Worm (Caenorhabditis elegans) whole organism, L1 larva: ENCODE results near the gene F35A5.1.

Experiments
- Y116A8C.19 ChIP-seq: sonication (generic microtip); optimal IDR thresholded peaks from 2 replicates; lab custom pipeline; 2016; ENCODE audit warnings: missing compliant biosample characterization, missing genetic modification characterization, borderline replicate concordance
- alr-1 ChIP-seq: fragments of 200-800 bp; sonication (Bioruptor generic); optimal IDR thresholded peaks from 2 replicates; lab custom pipeline; 2018; ENCODE audit warnings: borderline replicate concordance, mild to moderate bottlenecking, missing genetic modification characterization, missing compliant biosample characterization
- ama-1 ChIP-seq: fragments of 150-350 bp; optimal IDR thresholded peaks from 2 replicates; lab custom pipeline; 2014
- ceh-8 ChIP-seq: fragments of 200-800 bp; sonication (Bioruptor generic); optimal IDR thresholded peaks from 2 replicates; lab custom pipeline; 2018; ENCODE audit warnings: mild to moderate bottlenecking, missing genetic modification characterization, moderate library complexity, missing compliant biosample characterization
- ceh-88 ChIP-seq: fragments of 200-800 bp; sonication (Bioruptor generic); IDR thresholded peaks from 2 replicates; pipeline ENCODE4 v1.3.6; 2022; ENCODE audit warnings: missing genetic modification characterization, missing compliant biosample characterization
- ceh-90 ChIP-seq: sonication (generic microtip); optimal IDR thresholded peaks from 2 replicates; lab custom pipeline; 2016; ENCODE audit warnings: missing genetic modification characterization, missing compliant biosample characterization
- ces-1 ChIP-seq: fragments of 150-350 bp; optimal IDR thresholded peaks from 2 replicates; lab custom pipeline; 2014; ENCODE audit warnings: missing biosample characterization, missing genetic modification reagents, missing genetic modification characterization
- efl-1 ChIP-seq, 4 experiments: fragments of 150-350 bp; optimal IDR thresholded peaks in 3 of 4; peaks in 1 of 4; 1 replicate in 1 of 4; 2 replicates in 3 of 4; lab custom pipeline; 2014; ENCODE audit warnings: missing biosample characterization in 2 of 4, missing genetic modification characterization in 2 of 4, missing genetic modification reagents in 2 of 4
- egl-27 ChIP-seq, 2 experiments: fragments of 150-350 bp in 1 of 2; sonication (generic microtip); optimal IDR thresholded peaks; 3 replicates each; lab custom pipeline; 2017 to 2018; ENCODE audit warnings: missing biosample characterization in 2 of 2, missing genetic modification characterization in 2 of 2, missing genetic modification reagents in 2 of 2
- elt-2 ChIP-seq: sonication (generic microtip); optimal IDR thresholded peaks from 2 replicates; lab custom pipeline; 2016; ENCODE audit warnings: missing genetic modification characterization, mild to moderate bottlenecking, inconsistent platforms, missing compliant biosample characterization, missing genetic modification reagents
- fkh-8 ChIP-seq: sonication (generic microtip); optimal IDR thresholded peaks from 2 replicates; lab custom pipeline; 2016; ENCODE audit warnings: mild to moderate bottlenecking, missing genetic modification characterization, missing compliant biosample characterization
- fos-1 ChIP-seq: fragments of 150-350 bp; optimal IDR thresholded peaks from 2 replicates; lab custom pipeline; 2014; ENCODE audit warnings: missing biosample characterization, missing genetic modification characterization
- hlh-4 ChIP-seq: sonication (generic microtip); optimal IDR thresholded peaks from 2 replicates; lab custom pipeline; 2016; ENCODE audit warnings: mild to moderate bottlenecking, missing genetic modification characterization, missing compliant biosample characterization
- lin-14 ChIP-seq: fragments of 200-800 bp; sonication (Bioruptor generic); optimal IDR thresholded peaks from 2 replicates; lab custom pipeline; 2018; ENCODE audit warnings: mild to moderate bottlenecking, missing genetic modification characterization, moderate library complexity, missing compliant biosample characterization
- lin-15B ChIP-seq: fragments of 150-350 bp; sonication (generic microtip); optimal IDR thresholded peaks from 3 replicates; lab custom pipeline; 2014; ENCODE audit warnings: missing biosample characterization, missing genetic modification characterization
- lin-35 ChIP-seq, 2 experiments: fragments of 150-350 bp; optimal IDR thresholded peaks; 2 replicates each; lab custom pipeline; 2014; ENCODE audit warnings: missing biosample characterization in 2 of 2, missing genetic modification characterization in 2 of 2, missing genetic modification reagents in 2 of 2
- lsy-2 ChIP-seq, 2 experiments: fragments of 150-350 bp; optimal IDR thresholded peaks; 2 replicates each; lab custom pipeline; 2014; ENCODE audit warnings: missing biosample characterization in 2 of 2, missing genetic modification characterization in 2 of 2
- mef-2 ChIP-seq: fragments of 150-350 bp; optimal IDR thresholded peaks from 2 replicates; lab custom pipeline; 2014; ENCODE audit warnings: missing biosample characterization, missing genetic modification characterization
- nhr-11 ChIP-seq: fragments of 150-350 bp; optimal IDR thresholded peaks from 2 replicates; lab custom pipeline; 2014; ENCODE audit warnings: missing biosample characterization, missing genetic modification characterization
- nhr-237 ChIP-seq: fragments of 150-350 bp; optimal IDR thresholded peaks from 2 replicates; lab custom pipeline; 2014; ENCODE audit warnings: missing biosample characterization, missing genetic modification characterization
- nhr-47 ChIP-seq: sonication (generic microtip); optimal IDR thresholded peaks from 2 replicates; lab custom pipeline; 2016; ENCODE audit warnings: mild to moderate bottlenecking, missing genetic modification characterization, moderate library complexity, missing compliant biosample characterization
- nhr-77 ChIP-seq: fragments of 150-350 bp; optimal IDR thresholded peaks from 2 replicates; lab custom pipeline; 2014; ENCODE audit warnings: missing biosample characterization, missing genetic modification characterization
- nhr-85 ChIP-seq: sonication (generic microtip); peaks from one replicate; lab custom pipeline; 2016; ENCODE audit warnings: missing genetic modification characterization, inconsistent platforms, missing compliant biosample characterization
- pqm-1 ChIP-seq: sonication (generic microtip); optimal IDR thresholded peaks from 3 replicates; lab custom pipeline; 2017; ENCODE audit warnings: missing biosample characterization, missing genetic modification characterization
- skn-1 ChIP-seq: fragments of 150-350 bp; optimal IDR thresholded peaks from 2 replicates; lab custom pipeline; 2014; ENCODE audit warnings: missing biosample characterization, missing genetic modification characterization
- snpc-4 ChIP-seq: fragments of 150-350 bp; optimal IDR thresholded peaks from 2 replicates; lab custom pipeline; 2014; ENCODE audit warnings: missing biosample characterization, missing genetic modification characterization
- snu-23 ChIP-seq: sonication (generic microtip); optimal IDR thresholded peaks from 2 replicates; lab custom pipeline; 2016; ENCODE audit warnings: missing genetic modification characterization, missing compliant biosample characterization
- sox-4 ChIP-seq: sonication (generic microtip); optimal IDR thresholded peaks from 2 replicates; lab custom pipeline; 2016; ENCODE audit warnings: missing genetic modification characterization, missing compliant biosample characterization
- sptf-1 ChIP-seq: fragments of 150-350 bp; optimal IDR thresholded peaks from 2 replicates; lab custom pipeline; 2014; ENCODE audit warnings: missing biosample characterization, missing genetic modification characterization
- tbx-2 ChIP-seq: sonication (generic microtip); optimal IDR thresholded peaks from 2 replicates; lab custom pipeline; 2016; ENCODE audit warnings: missing genetic modification characterization, missing compliant biosample characterization
- unc-30 ChIP-seq: sonication (generic microtip); optimal IDR thresholded peaks from 2 replicates; lab custom pipeline; 2017; ENCODE audit warnings: missing biosample characterization, missing genetic modification characterization
- unc-62 ChIP-seq: fragments of 150-350 bp; optimal IDR thresholded peaks from 2 replicates; lab custom pipeline; 2014; ENCODE audit warnings: missing biosample characterization, missing genetic modification reagents, missing genetic modification characterization
- unc-86 ChIP-seq: sonication (generic microtip); optimal IDR thresholded peaks from 2 replicates; lab custom pipeline; 2016; ENCODE audit warnings: missing genetic modification characterization, missing compliant biosample characterization
- zip-4 ChIP-seq: fragments of 200-800 bp; sonication (Bioruptor generic); optimal IDR thresholded peaks from 2 replicates; lab custom pipeline; 2018; ENCODE audit warnings: mild to moderate bottlenecking, missing genetic modification characterization, moderate library complexity, missing compliant biosample characterization

F35A5.1 gene

ce11 chrX:3788483-3788882 is 18.8 kb upstream of the F35A5.1 start (continued):
- TF ChIP-seq lsy-2 (tag; optimal IDR thresholded peaks at IDR 0.05; lab: Kevin White, UChicago) (peak; percentile 46 to 47), unc-86 (no peak)

DNA sequence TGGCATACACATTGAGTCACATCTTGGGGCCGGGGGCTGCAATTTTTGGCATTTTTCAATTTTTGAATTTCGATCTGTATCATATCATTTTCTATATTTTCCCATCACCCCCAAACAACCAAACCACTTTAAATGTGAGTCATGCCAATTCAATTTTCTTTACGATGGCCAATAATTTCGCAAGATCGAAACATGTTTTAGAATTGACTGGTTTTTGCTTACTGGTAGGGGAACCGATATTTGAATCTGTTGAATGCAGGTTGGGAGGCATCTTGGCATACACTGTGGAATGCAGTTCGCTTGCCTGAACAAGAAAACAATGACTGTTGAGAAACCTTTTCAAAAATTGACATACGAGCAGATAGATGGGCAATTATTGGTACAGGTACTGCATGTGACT is 16.2 kb upstream of the F35A5.1 start:
- TF ChIP-seq efl-1 (optimal IDR thresholded peaks at IDR 0.05; lab: Kevin White, UChicago): no peak
- peak in 1 of 2 experiments; percentile 71 for TF ChIP-seq efl-1 (GFP tag; optimal IDR thresholded peaks at IDR 0.05 in 1 of 2; lab: Kevin White, UChicago)
- no peak for TF ChIP-seq ceh-90 (tag; lab: Kevin White, UChicago)
- TF ChIP-seq ama-1 (lab: Kevin White, UChicago): no peak

DNA sequence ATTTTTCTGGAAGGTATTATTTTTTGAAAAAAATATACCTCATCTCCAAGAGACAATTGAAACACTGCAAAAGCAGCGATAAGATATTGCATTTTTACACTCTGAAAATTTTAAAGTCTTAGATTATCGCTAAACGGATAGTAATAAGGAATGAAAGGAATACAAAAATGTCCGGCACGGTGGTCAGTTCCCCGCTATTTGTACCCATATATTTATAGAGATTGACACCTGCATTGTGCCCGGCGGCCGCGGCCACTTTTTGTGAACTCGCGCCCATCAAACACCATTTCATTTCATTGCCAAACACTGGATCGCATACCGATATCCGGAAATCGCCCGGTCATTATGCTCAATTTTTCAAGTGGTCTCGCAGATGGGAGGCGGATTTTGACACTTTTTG is 14.6 kb upstream of the F35A5.1 start, which contains the start of gene idpp-5:
Gene idpp-5 (minus strand): TSS at position 101 of the 400 bp plus-strand sequence.
- TF ChIP-seq ceh-88 (GFP tag; lab: Robert Waterston, UW) (no peak), ces-1 (GFP tag; lab: Kevin White, UChicago) (no peak), hlh-4 (tag; lab: Kevin White, UChicago) (no peak), unc-30 (tag; lab: Kevin White, UChicago) (no peak), fkh-8 (tag; lab: Kevin White, UChicago) (no peak), fos-1 (tag; lab: Kevin White, UChicago) (no peak), pqm-1 (tag; lab: Kevin White, UChicago) (no peak), alr-1 (tag; lab: Kevin White, UChicago) (no peak)

ce11 chrX:3793389-3793788 is 13.9 kb upstream of the F35A5.1 start:
- TF ChIP-seq pqm-1 (tag; lab: Kevin White, UChicago): no peak
- peak; percentile 2 for TF ChIP-seq lin-14
- peak in 1 of 2 experiments; percentile 5 for TF ChIP-seq lin-35 (GFP tag; optimal IDR thresholded peaks at IDR 0.05; lab: Kevin White, UChicago)
- TF ChIP-seq snu-23 (GFP tag; lab: Kevin White, UChicago): peak; percentile 35

DNA sequence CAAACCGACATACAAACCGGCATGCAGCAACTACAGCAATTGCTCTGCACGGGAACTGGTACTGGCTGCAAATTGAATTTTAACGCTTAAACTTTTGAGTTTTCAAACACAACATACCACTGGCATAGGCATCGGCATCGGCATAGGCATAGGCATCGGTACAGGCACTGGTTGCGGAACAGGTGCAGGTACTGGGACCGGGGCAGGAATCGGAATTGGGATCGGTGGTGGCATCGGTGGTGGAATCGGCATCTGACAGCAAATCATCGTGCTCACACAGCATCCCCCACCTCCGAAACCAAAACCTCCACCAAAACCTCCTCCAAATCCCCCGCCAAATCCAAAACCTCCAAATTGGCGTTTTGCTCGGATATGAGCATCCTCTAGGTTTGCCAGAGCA is 13.1 kb upstream of the F35A5.1 start:
- TF ChIP-seq nhr-85 (tag; lab: Kevin White, UChicago) (peak; percentile 1), elt-2 (tag; lab: Kevin White, UChicago) (no peak)

DNA sequence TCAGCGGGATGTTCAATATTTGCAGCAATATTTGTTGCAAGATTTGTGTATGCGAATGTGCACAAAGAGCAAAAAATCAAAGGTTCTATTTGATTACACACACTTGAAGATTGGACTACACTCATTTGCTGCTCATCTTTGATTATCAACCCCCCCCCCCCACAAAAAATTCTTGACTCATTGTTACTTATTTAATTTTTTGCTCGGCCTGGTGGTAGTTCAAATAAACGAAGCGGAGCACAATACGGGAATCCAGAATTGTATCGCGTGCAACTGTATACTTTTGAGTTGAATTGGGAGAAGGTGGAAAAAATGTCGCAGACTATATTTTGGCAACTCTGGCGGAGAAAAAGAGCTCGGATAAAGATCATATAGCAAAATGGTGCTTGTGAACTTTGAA is 11.6 kb upstream of the F35A5.1 start, which contains the start of gene F35A5.5:
Gene F35A5.5 (minus strand): TSS at position 101 of the 400 bp plus-strand sequence.
- no peak for TF ChIP-seq mef-2 (tag; lab: Kevin White, UChicago)
- TF ChIP-seq nhr-77 (tag; lab: Kevin White, UChicago): no peak
- TF ChIP-seq hlh-4 (tag; lab: Kevin White, UChicago): no peak
- TF ChIP-seq sptf-1 (tag; lab: Kevin White, UChicago): no peak
- no peak for TF ChIP-seq ceh-8 (GFP tag; lab: Kevin White, UChicago)
- TF ChIP-seq nhr-47: no peak
- no peak for TF ChIP-seq skn-1 (tag; lab: Kevin White, UChicago)
- TF ChIP-seq zip-4 (GFP tag; lab: Kevin White, UChicago): no peak
- no peak for TF ChIP-seq egl-27 (tag; optimal IDR thresholded peaks at IDR 0.05; lab: Kevin White, UChicago)
- TF ChIP-seq nhr-11 (tag; lab: Kevin White, UChicago): no peak
- no peak for TF ChIP-seq unc-62
- no peak for TF ChIP-seq unc-86
- no peak for TF ChIP-seq sox-4 (tag; lab: Kevin White, UChicago)
- no peak for TF ChIP-seq nhr-237 (tag; lab: Kevin White, UChicago)
- no peak for TF ChIP-seq tbx-2 (tag; lab: Kevin White, UChicago)
- TF ChIP-seq snpc-4 (tag; lab: Kevin White, UChicago): no peak
- TF ChIP-seq Y116A8C.19 (tag; lab: Kevin White, UChicago): no peak
- TF ChIP-seq lin-15B (tag; lab: Kevin White, UChicago): no peak
- TF ChIP-seq, all 84 proteins: peak for 0
